Fruit fly (Drosophila melanogaster) whole organism, embryonic: ENCODE results near the gene sdt.

Experiments used
- Abd-B ChIP-seq: fragments of 200-800 bp; sonication (Bioruptor generic); optimal IDR thresholded peaks from 2 replicates; lab custom pipeline; 2018; ENCODE audit warnings: missing biosample characterization, mild to moderate bottlenecking, missing genetic modification characterization, moderate library complexity
- C15 ChIP-seq: fragments of 200-800 bp; sonication (Bioruptor generic); IDR thresholded peaks from 3 replicates; pipeline ENCODE4 v1.3.6; 2022; ENCODE audit warnings: missing biosample characterization, missing genetic modification characterization
- Eip74EF ChIP-seq, 2 experiments: fragments of 200-800 bp in 1 of 2; fragments of >200 bp in 1 of 2; sonication (Bioruptor generic) in 1 of 2; optimal IDR thresholded peaks; 2 replicates each; lab custom pipeline; 2017 to 2019; ENCODE audit warnings: missing biosample characterization in 2 of 2, missing genetic modification characterization in 2 of 2, mild to moderate bottlenecking in 1 of 2, moderate library complexity in 1 of 2
- aop ChIP-seq: fragments of 200-800 bp; sonication (Bioruptor generic); IDR thresholded peaks from 2 replicates; pipeline ENCODE4 v1.3.6; 2022; ENCODE audit warnings: missing biosample characterization, missing genetic modification characterization
- chif ChIP-seq, 2 experiments: fragments of 200-800 bp; sonication (Bioruptor generic); optimal IDR thresholded peaks; 3 replicates each; lab custom pipeline; 2016; ENCODE audit warnings: missing biosample characterization in 2 of 2, missing genetic modification characterization in 2 of 2
- dmrt11E ChIP-seq: fragments of 200-800 bp; sonication (Bioruptor generic); optimal IDR thresholded peaks from 3 replicates; lab custom pipeline; 2018; ENCODE audit warnings: missing biosample characterization, mild to moderate bottlenecking, missing genetic modification characterization, moderate library complexity
- nmo ChIP-seq: fragments of 200-800 bp; sonication (Bioruptor generic); optimal IDR thresholded peaks from 2 replicates; lab custom pipeline; 2018; ENCODE audit warnings: missing biosample characterization, mild to moderate bottlenecking, missing genetic modification characterization, moderate library complexity
- pum ChIP-seq: fragments of 200-800 bp; sonication (Bioruptor generic); optimal IDR thresholded peaks from 2 replicates; lab custom pipeline; 2016; ENCODE audit warnings: missing biosample characterization, missing genetic modification characterization

DNA sequence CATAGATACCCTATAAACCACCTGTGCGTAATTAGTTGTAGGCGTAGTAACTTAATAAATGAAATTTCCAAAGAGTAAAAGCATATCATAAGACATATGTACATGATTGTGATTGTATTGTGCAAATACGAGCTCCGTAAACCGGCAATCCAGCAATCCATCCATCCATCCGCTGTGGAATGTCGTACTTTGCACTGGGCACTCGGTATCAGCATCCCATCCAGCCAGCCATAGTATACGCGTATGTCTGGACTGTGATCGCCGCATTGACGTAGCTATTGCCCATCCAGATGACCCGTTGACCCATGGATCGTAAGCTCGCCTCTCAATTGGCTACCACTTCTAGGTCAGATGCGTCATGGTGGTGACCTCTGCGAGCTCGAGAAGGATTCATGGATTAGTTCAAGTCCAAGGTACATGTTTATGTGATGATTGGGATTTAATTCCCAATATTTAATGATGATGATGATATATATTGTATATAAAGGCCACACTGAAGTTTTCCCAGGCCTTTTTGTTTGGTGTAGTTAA lies 19.3 kb upstream of the sdt start:
- TF ChIP-seq C15 (GFP tag; lab: Robert Waterston, UW) (no peak), Abd-B (GFP tag; lab: Kevin White, UChicago) (no peak), dmrt11E (tag; lab: Kevin White, UChicago) (no peak), pum (GFP tag; lab: Kevin White, UChicago) (no peak), aop (GFP tag; lab: Robert Waterston, UW) (no peak), Eip74EF (GFP tag; optimal IDR thresholded peaks at IDR 0.05; lab: Kevin White, UChicago) (no peak), chif (GFP tag; optimal IDR thresholded peaks at IDR 0.05; lab: Kevin White, UChicago) (no peak), nmo (no peak)
